Worm (Caenorhabditis elegans): ENCODE results near the gene srw-145.

The srw-145 gene

DNA sequence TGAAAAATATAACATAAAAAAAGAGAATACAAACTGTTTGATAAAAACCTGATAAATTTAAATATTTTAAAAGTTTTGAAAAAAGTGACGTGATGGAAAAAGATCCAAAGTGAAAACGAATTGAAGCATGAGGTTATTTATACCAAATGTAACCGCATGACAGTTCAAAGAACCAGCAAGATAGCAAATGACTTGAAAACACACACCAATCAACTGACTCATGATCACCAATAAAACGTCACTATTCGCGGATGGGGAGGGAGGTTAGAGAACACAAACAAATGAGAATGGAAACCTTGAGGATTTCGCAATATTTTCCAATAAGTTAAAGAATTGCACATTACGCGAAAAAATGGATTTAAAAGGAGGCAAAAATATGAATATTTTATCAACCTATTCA, 27.6 kb upstream of the srw-145 start, which contains the start of gene C06B3.7 (continued):
- no peak for TF ChIP-seq nfya-2 (GFP tag; IDR thresholded peaks at IDR 0.05)
- no peak for TF ChIP-seq athp-1 (tag; optimal IDR thresholded peaks at IDR 0.05)
- TF ChIP-seq F57C9.4 (tag; optimal IDR thresholded peaks at IDR 0.05): no peak
- TF ChIP-seq nhr-120 (GFP tag; IDR thresholded peaks at IDR 0.05): no peak
- no peak for TF ChIP-seq ztf-6 (GFP tag; IDR thresholded peaks at IDR 0.05)
- TF ChIP-seq nfyb-1 (GFP tag; IDR thresholded peaks at IDR 0.05): peak; percentile 46; the same call in 1 of the 2 replicates
- no peak for TF ChIP-seq ztf-3 (GFP tag; optimal IDR thresholded peaks at IDR 0.05)
- no peak for TF ChIP-seq snpc-4 (GFP tag; optimal IDR thresholded peaks at IDR 0.05)
- TF ChIP-seq snpc-4 (tag; optimal IDR thresholded peaks at IDR 0.05): peak in 2 of 4 experiments; percentile 1 to 51
- TF ChIP-seq lin-26 (GFP tag; IDR thresholded peaks at IDR 0.05): no peak
- TF ChIP-seq snpc-1.3 (tag; optimal IDR thresholded peaks at IDR 0.05; ENCODE audit: insufficient read depth): no peak
- TF ChIP-seq cebp-2 (GFP tag; IDR thresholded peaks at IDR 0.05): no peak
- TF ChIP-seq F52B5.7 (tag; optimal IDR thresholded peaks at IDR 0.05): no peak
- peak; percentile 55 for TF ChIP-seq tbp1 (GFP tag; optimal IDR thresholded peaks at IDR 0.05)
- no peak for TF ChIP-seq mxl-1 (tag; optimal IDR thresholded peaks at IDR 0.05)
- no peak for TF ChIP-seq ama-1 (optimal IDR thresholded peaks at IDR 0.05)
- no peak for TF ChIP-seq ama-1 (GFP tag; optimal IDR thresholded peaks at IDR 0.05)
- TF ChIP-seq F39B2.1 (GFP tag; IDR thresholded peaks at IDR 0.05): no peak
- no peak for TF ChIP-seq Y53F4B.3 (GFP tag; IDR thresholded peaks at IDR 0.05)
- TF ChIP-seq hrde-1 (tag; optimal IDR thresholded peaks at IDR 0.05; ENCODE audit: borderline replicate concordance): no peak
- no peak for TF ChIP-seq him-1 (tag; optimal IDR thresholded peaks at IDR 0.05)
- no peak for TF ChIP-seq D2030.7 (GFP tag; IDR thresholded peaks at IDR 0.05)
- TF ChIP-seq hsf-1 (GFP tag; IDR thresholded peaks at IDR 0.05): no peak
- TF ChIP-seq pbrm-1 (GFP tag; IDR thresholded peaks at IDR 0.05): no peak
- TF ChIP-seq tlf-1 (GFP tag; optimal IDR thresholded peaks at IDR 0.05): peak; percentile 59
- no peak for TF ChIP-seq aptf-3 (GFP tag; IDR thresholded peaks at IDR 0.05)
- TF ChIP-seq hlh-12 (tag; optimal IDR thresholded peaks at IDR 0.05): no peak
- no peak for TF ChIP-seq snpc-1.1 (tag; optimal IDR thresholded peaks at IDR 0.05; ENCODE audit: insufficient read depth)
- TF ChIP-seq nfya-1 (tag; optimal IDR thresholded peaks at IDR 0.05; ENCODE audit: borderline replicate concordance, insufficient read depth): no peak
- no peak for TF ChIP-seq dpff-1 (tag; optimal IDR thresholded peaks at IDR 0.05)
- TF ChIP-seq attf-6 (GFP tag; IDR thresholded peaks at IDR 0.05): no peak
- no peak for TF ChIP-seq F10E7.11 (tag; optimal IDR thresholded peaks at IDR 0.05)
- no peak for TF ChIP-seq ccch-3 (GFP tag; optimal IDR thresholded peaks at IDR 0.05)
- no peak for TF ChIP-seq fkh-3 (tag; optimal IDR thresholded peaks at IDR 0.05)
- TF ChIP-seq ceh-40 (GFP tag; IDR thresholded peaks at IDR 0.05): no peak
- 0 out of 2 replicates have a peak, but pooled peaks have one; percentile 8 for TF ChIP-seq rcor-1 (GFP tag; IDR thresholded peaks at IDR 0.05)
- TF ChIP-seq gei-17 (GFP tag; optimal IDR thresholded peaks at IDR 0.05): no peak
- TF ChIP-seq F49E8.2 (tag; optimal IDR thresholded peaks at IDR 0.05; ENCODE audit: insufficient read depth): no peak
- no peak for TF ChIP-seq lag-1 (GFP tag; IDR thresholded peaks at IDR 0.05)
- TF ChIP-seq dox-1 (GFP tag; IDR thresholded peaks at IDR 0.05): no peak
- no peak for TF ChIP-seq lsy-27 (tag; optimal IDR thresholded peaks at IDR 0.05; ENCODE audit: borderline replicate concordance, insufficient read depth)

DNA sequence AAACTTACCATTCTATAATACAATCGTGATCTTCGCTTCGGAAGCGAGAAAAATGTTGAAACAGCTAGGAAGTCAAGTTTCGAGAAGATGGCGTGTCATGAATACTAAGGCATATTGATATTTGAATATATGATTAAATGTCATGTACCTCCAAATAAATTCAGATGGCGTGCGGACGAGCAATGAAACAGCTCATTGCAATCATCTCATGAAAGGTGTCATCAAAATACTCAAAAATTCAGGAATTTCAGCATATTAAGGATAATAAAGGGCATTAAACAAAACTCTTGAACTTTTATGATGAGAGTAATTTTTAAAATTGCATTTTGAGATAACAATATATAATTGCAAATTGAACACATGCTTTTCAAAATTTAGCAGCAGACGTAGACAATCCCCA, 21.6 kb upstream of the srw-145 start, which contains the start of gene gcy-32:
gcy-32 (minus strand) TSS at position 101 of the 400 bp plus-strand sequence.
- no peak for TF ChIP-seq unc-130 (GFP tag; optimal IDR thresholded peaks at IDR 0.05)
- no peak for TF ChIP-seq lsl-1 (GFP tag; optimal IDR thresholded peaks at IDR 0.05)
- no peak for TF ChIP-seq aptf-3 (GFP tag; IDR thresholded peaks at IDR 0.05)
- no peak for TF ChIP-seq aptf-2 (GFP tag; conservative IDR thresholded peaks at IDR 0.05)
- no peak for TF ChIP-seq F39B2.1 (GFP tag; IDR thresholded peaks at IDR 0.05)
- TF ChIP-seq sea-2 (GFP tag; IDR thresholded peaks at IDR 0.05): no peak
- no peak for TF ChIP-seq lag-1 (GFP tag; IDR thresholded peaks at IDR 0.05)
- TF ChIP-seq nhr-27 (tag; optimal IDR thresholded peaks at IDR 0.05): no peak
